Worm (Caenorhabditis elegans): ENCODE data around the gene eif-2Balpha.

ce11 chrIII:9523581-9523980 lies 19.3 kb upstream of the eif-2Balpha start, which contains the start of gene mrps-23:
- TF ChIP-seq ama-1 (optimal IDR thresholded peaks at IDR 0.05): no peak
- no peak for TF ChIP-seq tbx-2 (tag; optimal IDR thresholded peaks at IDR 0.05)
- TF ChIP-seq pros-1 (tag; optimal IDR thresholded peaks at IDR 0.05): no peak
- no peak for TF ChIP-seq mec-3 (tag; optimal IDR thresholded peaks at IDR 0.05; ENCODE audit: borderline replicate concordance)
- no peak for TF ChIP-seq ceh-9 (tag; optimal IDR thresholded peaks at IDR 0.05)
- no peak for TF ChIP-seq pat-9 (tag; optimal IDR thresholded peaks at IDR 0.05)
- no peak for TF ChIP-seq elt-2 (tag; optimal IDR thresholded peaks at IDR 0.05)
- no peak for TF ChIP-seq pha-4 (tag; optimal IDR thresholded peaks at IDR 0.05)
- no peak for TF ChIP-seq pqm-1 (tag; optimal IDR thresholded peaks at IDR 0.05)
